Worm (Caenorhabditis elegans) whole organism, midembryonic: ENCODE results near the gene C18A3.10.

Source experiments
- cog-1 ChIP-seq: sonication (generic microtip); optimal IDR thresholded peaks from 2 replicates; lab custom pipeline; 2016; ENCODE audit warnings: missing genetic modification characterization, missing compliant biosample characterization
- flt-1 ChIP-seq: fragments of 200-800 bp; sonication (Bioruptor generic); IDR thresholded peaks from 2 replicates; pipeline ENCODE4 v1.3.6; 2022; ENCODE audit warnings: missing genetic modification characterization, missing compliant biosample characterization
- klf-2 ChIP-seq: fragments of 200-800 bp; sonication (Bioruptor generic); conservative IDR thresholded peaks from 2 replicates; pipeline ENCODE4 v1.3.6; 2022; ENCODE audit warnings: missing genetic modification reagents, missing genetic modification characterization, missing compliant biosample characterization
- tab-1 ChIP-seq: fragments of 200-800 bp; sonication (Bioruptor generic); IDR thresholded peaks from 2 replicates; pipeline ENCODE4 v1.3.6; 2022; ENCODE audit warnings: missing genetic modification characterization, missing compliant biosample characterization
- ztf-23 ChIP-seq: fragments of 200-800 bp; sonication (Bioruptor generic); IDR thresholded peaks from 2 replicates; pipeline ENCODE4 v1.3.6; 2022; ENCODE audit warnings: missing genetic modification reagents, missing genetic modification characterization, missing compliant biosample characterization

- no peak for TF ChIP-seq klf-2 (GFP tag; lab: Robert Waterston, UW)
- TF ChIP-seq cog-1 = no peak
- no peak for TF ChIP-seq tab-1 (GFP tag; lab: Robert Waterston, UW)
- no peak for TF ChIP-seq ztf-23 (GFP tag; lab: Robert Waterston, UW)
- TF ChIP-seq flt-1 = no peak
These were observed 27.1 kb upstream of the C18A3.10 start for ce11 chrII:5742767-5743166.
